Fruit fly (Drosophila melanogaster): ENCODE data around the gene CG10588.
A peak's percentile ranks its signal among the peaks of the same experiment; 100 is the strongest.

The CG10588 gene

dm6 chr3L:20980499-20980898, 23.8 kb downstream of the CG10588 start:
- TF ChIP-seq psq (optimal IDR thresholded peaks at IDR 0.05), result no peak

- no peak for TF ChIP-seq psq (optimal IDR thresholded peaks at IDR 0.05)
- TF ChIP-seq Dll (optimal IDR thresholded peaks at IDR 0.05), result no peak
- TF ChIP-seq pan (optimal IDR thresholded peaks at IDR 0.05), result no peak
- no peak for TF ChIP-seq EcR (GFP tag; optimal IDR thresholded peaks at IDR 0.05)
- TF ChIP-seq CG8478 (optimal IDR thresholded peaks at IDR 0.05), result no peak
- no peak for TF ChIP-seq usp (GFP tag; optimal IDR thresholded peaks at IDR 0.05)
These were observed 25.0 kb downstream of the CG10588 start for dm6 chr3L:20981724-20982123.

- no peak for TF ChIP-seq psq (optimal IDR thresholded peaks at IDR 0.05)
- TF ChIP-seq CG8478 (optimal IDR thresholded peaks at IDR 0.05), result no peak
- TF ChIP-seq usp (GFP tag; optimal IDR thresholded peaks at IDR 0.05), result no peak
- no peak for TF ChIP-seq Dll (optimal IDR thresholded peaks at IDR 0.05)
- no peak for TF ChIP-seq EcR (GFP tag; optimal IDR thresholded peaks at IDR 0.05)
- TF ChIP-seq pan (optimal IDR thresholded peaks at IDR 0.05), result no peak
These were observed 25.8 kb downstream of the CG10588 start for dm6 chr3L:20982544-20982943.

dm6 chr3L:20983309-20983708, 26.6 kb downstream of the CG10588 start:
- TF ChIP-seq psq (optimal IDR thresholded peaks at IDR 0.05), result no peak
- TF ChIP-seq Dll (optimal IDR thresholded peaks at IDR 0.05), result no peak

dm6 chr3L:20984414-20985208, 27.9 kb downstream of the CG10588 start:
- no peak for TF ChIP-seq pan (optimal IDR thresholded peaks at IDR 0.05)
- TF ChIP-seq usp (GFP tag; optimal IDR thresholded peaks at IDR 0.05), result no peak
- TF ChIP-seq Dll (optimal IDR thresholded peaks at IDR 0.05), result peak; percentile 53

dm6 chr3L:20986929-20987363, 30.2 kb downstream of the CG10588 start:
- TF ChIP-seq psq (optimal IDR thresholded peaks at IDR 0.05) (no peak), Dll (optimal IDR thresholded peaks at IDR 0.05) (no peak)

dm6 chr3L:20987895-20988294, 31.2 kb downstream of the CG10588 start:
- TF ChIP-seq pan (optimal IDR thresholded peaks at IDR 0.05) (no peak), EcR (GFP tag; optimal IDR thresholded peaks at IDR 0.05) (no peak), CG8478 (optimal IDR thresholded peaks at IDR 0.05) (no peak), psq (optimal IDR thresholded peaks at IDR 0.05) (no peak), Dll (optimal IDR thresholded peaks at IDR 0.05) (no peak)

- no peak for TF ChIP-seq usp (GFP tag; optimal IDR thresholded peaks at IDR 0.05)
- TF ChIP-seq EcR (GFP tag; optimal IDR thresholded peaks at IDR 0.05), result no peak
- TF ChIP-seq CG8478 (optimal IDR thresholded peaks at IDR 0.05), result no peak
- TF ChIP-seq pan (optimal IDR thresholded peaks at IDR 0.05), result no peak
- no peak for TF ChIP-seq psq (optimal IDR thresholded peaks at IDR 0.05)
- no peak for TF ChIP-seq Dll (optimal IDR thresholded peaks at IDR 0.05)
These were observed 32.1 kb downstream of the CG10588 start for dm6 chr3L:20988862-20989261.

dm6 chr3L:20990231-20990630, 33.5 kb downstream of the CG10588 start:
- TF ChIP-seq CG8478 (optimal IDR thresholded peaks at IDR 0.05) (no peak), Dll (optimal IDR thresholded peaks at IDR 0.05) (no peak)

dm6 chr3L:20991373-20991772, 34.6 kb downstream of the CG10588 start, which contains the start of gene CG12984:
CG12984 (plus strand) TSS chr3L:20991673.
- no peak for TF ChIP-seq usp (GFP tag; optimal IDR thresholded peaks at IDR 0.05)
- no peak for TF ChIP-seq pan (optimal IDR thresholded peaks at IDR 0.05)
- no peak for TF ChIP-seq Dll (optimal IDR thresholded peaks at IDR 0.05)
- no peak for TF ChIP-seq psq (optimal IDR thresholded peaks at IDR 0.05)
- TF ChIP-seq CG8478 (optimal IDR thresholded peaks at IDR 0.05), result no peak
- no peak for TF ChIP-seq EcR (GFP tag; optimal IDR thresholded peaks at IDR 0.05)

dm6 chr3L:20999639-21000038, 42.9 kb downstream of the CG10588 start:
- TF ChIP-seq EcR (GFP tag; optimal IDR thresholded peaks at IDR 0.05), result no peak
- TF ChIP-seq pan (optimal IDR thresholded peaks at IDR 0.05), result no peak
- no peak for TF ChIP-seq psq (optimal IDR thresholded peaks at IDR 0.05)
- TF ChIP-seq Dll (optimal IDR thresholded peaks at IDR 0.05), result no peak
- no peak for TF ChIP-seq usp (GFP tag; optimal IDR thresholded peaks at IDR 0.05)
- no peak for TF ChIP-seq CG8478 (optimal IDR thresholded peaks at IDR 0.05)

dm6 chr3L:21007364-21008254, 50.9 kb downstream of the CG10588 start:
- TF ChIP-seq EcR (GFP tag; optimal IDR thresholded peaks at IDR 0.05), result no peak
- no peak for TF ChIP-seq usp (GFP tag; optimal IDR thresholded peaks at IDR 0.05)
- no peak for TF ChIP-seq psq (optimal IDR thresholded peaks at IDR 0.05)
- TF ChIP-seq pan (optimal IDR thresholded peaks at IDR 0.05), result no peak
- no peak for TF ChIP-seq CG8478 (optimal IDR thresholded peaks at IDR 0.05)
- no peak for TF ChIP-seq Dll (optimal IDR thresholded peaks at IDR 0.05)
